Fruit fly (Drosophila melanogaster) whole organism: ENCODE data around the gene Or92a.

Experiments used
- CG8478 ChIP-seq: fragments of >200 bp; optimal IDR thresholded peaks from 2 replicates; lab custom pipeline; 2018; ENCODE audit warnings: inconsistent platforms
- pan ChIP-seq: fragments of >200 bp; optimal IDR thresholded peaks from 2 replicates; lab custom pipeline; 2017
- psq ChIP-seq: fragments of >200 bp; optimal IDR thresholded peaks from 2 replicates; lab custom pipeline; 2017
- usp ChIP-seq: fragments of >200 bp; optimal IDR thresholded peaks from 2 replicates; lab custom pipeline; 2017; ENCODE audit warnings: missing biosample characterization, missing genetic modification characterization, mixed read lengths

- TF ChIP-seq psq (lab: Kevin White, UChicago) (no peak), usp (no peak), CG8478 (lab: Kevin White, UChicago) (no peak), pan (lab: Kevin White, UChicago) (no peak)
These were observed 40.3 kb upstream of the Or92a start for dm6 chr3R:20464267-20464768.
